Fruit fly (Drosophila melanogaster): ENCODE data around the gene mtd.

Gene mtd

DNA sequence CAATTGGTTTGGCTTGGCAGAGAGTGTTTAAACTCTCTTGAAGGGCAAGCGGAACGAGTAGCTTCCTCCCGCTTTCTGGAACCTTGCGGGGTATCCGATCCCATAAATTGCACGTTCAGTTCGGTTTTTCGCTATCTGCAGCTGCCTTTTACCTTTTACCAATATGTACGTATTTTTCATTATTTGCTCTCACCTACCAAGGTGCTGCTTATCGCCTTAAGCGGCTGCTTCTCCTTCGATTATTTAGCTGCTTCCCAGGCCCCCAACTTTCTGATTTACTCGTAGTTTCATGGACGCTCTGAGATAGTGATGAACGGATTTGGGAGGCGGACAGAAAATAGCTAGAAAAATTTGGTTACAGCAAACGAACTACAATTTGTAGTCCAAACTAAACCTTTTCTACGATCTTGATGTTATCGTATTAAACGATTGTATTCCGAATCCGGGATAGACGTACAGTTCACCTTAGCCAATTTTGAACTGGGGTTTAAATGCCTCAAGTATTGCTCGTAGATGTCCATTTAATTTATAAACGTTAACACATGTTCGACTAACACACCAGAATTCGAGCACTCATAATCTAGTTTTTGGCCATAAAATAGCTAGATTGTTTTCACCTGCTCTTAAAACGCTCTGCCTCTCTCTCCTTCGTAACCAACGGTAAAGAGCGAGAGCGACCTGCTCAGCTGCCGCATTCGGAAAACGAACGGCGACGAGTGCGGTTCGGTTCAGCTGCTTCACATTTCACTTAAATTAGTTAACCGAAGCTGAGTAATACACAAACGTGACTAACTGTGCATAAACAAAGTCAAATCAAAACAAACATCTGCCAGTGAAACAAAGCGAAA lies 85.8 kb downstream of the mtd start (continued):
- no peak for TF ChIP-seq pita (GFP tag; optimal IDR thresholded peaks at IDR 0.05)
- TF ChIP-seq BtbVII (GFP tag; optimal IDR thresholded peaks at IDR 0.05) = peak; percentile 59
- peak in 1 of 2 experiments; percentile 48 for TF ChIP-seq Hr51 (GFP tag; optimal IDR thresholded peaks at IDR 0.05)
- TF ChIP-seq CG1603 (tag; optimal IDR thresholded peaks at IDR 0.05) = peak; percentile 42
- TF ChIP-seq CG10147 (GFP tag; optimal IDR thresholded peaks at IDR 0.05) = peak; percentile 58
- TF ChIP-seq yki (optimal IDR thresholded peaks at IDR 0.05) = peak; percentile 35
- no peak for TF ChIP-seq sim (GFP tag; IDR thresholded peaks at IDR 0.05)
- TF ChIP-seq ewg (GFP tag; optimal IDR thresholded peaks at IDR 0.05) = no peak
- TF ChIP-seq CG12391 (tag; optimal IDR thresholded peaks at IDR 0.05) = peak; percentile 55
- TF ChIP-seq odd (GFP tag; optimal IDR thresholded peaks at IDR 0.05) = peak; percentile 45
- TF ChIP-seq zen2 (GFP tag; IDR thresholded peaks at IDR 0.05; ENCODE audit: partially characterized antibody) = no peak
- no peak for TF ChIP-seq CG16815 (GFP tag; optimal IDR thresholded peaks at IDR 0.05)
- no peak for TF ChIP-seq HmgD (GFP tag; optimal IDR thresholded peaks at IDR 0.05)
- peak; percentile 51 for TF ChIP-seq CG15269 (tag; optimal IDR thresholded peaks at IDR 0.05)
- peak in 1 of 3 experiments; percentile 56 for TF ChIP-seq Stat92E (GFP tag; optimal IDR thresholded peaks at IDR 0.05)
- TF ChIP-seq CG11085 (GFP tag; IDR thresholded peaks at IDR 0.05) = no peak
- peak; percentile 54 for TF ChIP-seq Hmr (GFP tag; optimal IDR thresholded peaks at IDR 0.05)
- peak; percentile 46 for TF ChIP-seq gro (GFP tag; optimal IDR thresholded peaks at IDR 0.05)
- peak; percentile 22 for TF ChIP-seq CG8388 (GFP tag; optimal IDR thresholded peaks at IDR 0.05)
- peak; percentile 23 for TF ChIP-seq grn (GFP tag; optimal IDR thresholded peaks at IDR 0.05)
- TF ChIP-seq CG17361 (GFP tag; IDR thresholded peaks at IDR 0.05) = peak; percentile 72; the same call in 2 of the 3 replicates
- no peak for TF ChIP-seq CG7745 (tag; optimal IDR thresholded peaks at IDR 0.05)
- TF ChIP-seq CG4854 (GFP tag; optimal IDR thresholded peaks at IDR 0.05) = no peak
- TF ChIP-seq mld (GFP tag; IDR thresholded peaks at IDR 0.05; ENCODE audit: partially characterized antibody) = no peak
- TF ChIP-seq Max (GFP tag; optimal IDR thresholded peaks at IDR 0.05) = no peak
- TF ChIP-seq Chrac-16 (GFP tag; optimal IDR thresholded peaks at IDR 0.05) = peak; percentile 8
- peak; percentile 71 for TF ChIP-seq shn (GFP tag; optimal IDR thresholded peaks at IDR 0.05)
- TF ChIP-seq CG16813 (GFP tag; IDR thresholded peaks at IDR 0.05; ENCODE audit: partially characterized antibody) = no peak
- no peak for TF ChIP-seq CG9797 (GFP tag; optimal IDR thresholded peaks at IDR 0.05)
- no peak for TF ChIP-seq ara (GFP tag; IDR thresholded peaks at IDR 0.05)
- TF ChIP-seq luna (GFP tag; optimal IDR thresholded peaks at IDR 0.05) = no peak
- no peak for TF ChIP-seq B-H1 (GFP tag; IDR thresholded peaks at IDR 0.05)
- TF ChIP-seq zf30C (GFP tag; optimal IDR thresholded peaks at IDR 0.05) = no peak
- TF ChIP-seq cad (GFP tag; optimal IDR thresholded peaks at IDR 0.05) = no peak
- peak; percentile 29 for TF ChIP-seq Side (GFP tag; optimal IDR thresholded peaks at IDR 0.05)
- no peak for TF ChIP-seq dan (GFP tag; IDR thresholded peaks at IDR 0.05)
- TF ChIP-seq onecut (GFP tag; IDR thresholded peaks at IDR 0.05) = peak; percentile 6; the same call in 1 of the 2 replicates
- TF ChIP-seq CG8924 (tag; optimal IDR thresholded peaks at IDR 0.05) = peak; percentile 79
- peak; percentile 30 for TF ChIP-seq nom (GFP tag; optimal IDR thresholded peaks at IDR 0.05)
- no peak for TF ChIP-seq Sin3A (optimal IDR thresholded peaks at IDR 0.05)
- TF ChIP-seq CG7556 (GFP tag; optimal IDR thresholded peaks at IDR 0.05) = peak; percentile 73
- TF ChIP-seq ranshi (GFP tag; IDR thresholded peaks at IDR 0.05) = no peak
- no peak for TF ChIP-seq crol (GFP tag; IDR thresholded peaks at IDR 0.05)
- no peak for TF ChIP-seq aop (GFP tag; IDR thresholded peaks at IDR 0.05)
- TF ChIP-seq CG6791 (GFP tag; IDR thresholded peaks at IDR 0.05; ENCODE audit: partially characterized antibody) = 0 out of 3 replicates have a peak, but pooled peaks have one; percentile 7
- 0 out of 2 replicates have a peak, but pooled peaks have one; percentile 27 for TF ChIP-seq CG3847 (GFP tag; IDR thresholded peaks at IDR 0.05)
- TF ChIP-seq CG14710 (tag; optimal IDR thresholded peaks at IDR 0.05) = peak; percentile 32
- no peak for TF ChIP-seq CG7372 (GFP tag; IDR thresholded peaks at IDR 0.05)
- TF ChIP-seq Dek (tag; optimal IDR thresholded peaks at IDR 0.05) = peak; percentile 42

All from whole organism, embryonic.